Worm (Caenorhabditis elegans): Measurements from ENCODE around the gene C46E10.1.

C46E10.1 gene

ce11 chrII:3684487-3685067, 39.4 kb upstream of the C46E10.1 start:
- TF ChIP-seq fos-1 (tag; optimal IDR thresholded peaks at IDR 0.05) (peak; percentile 44), unc-55 (GFP tag; optimal IDR thresholded peaks at IDR 0.05) (peak; percentile 37), lsy-2 (tag; optimal IDR thresholded peaks at IDR 0.05) (no peak)

- TF ChIP-seq nhr-12 (tag; optimal IDR thresholded peaks at IDR 0.05): no peak
- no peak for TF ChIP-seq ztf-11 (tag; optimal IDR thresholded peaks at IDR 0.05)
- no peak for TF ChIP-seq ztf-1 (GFP tag; conservative IDR thresholded peaks at IDR 0.05)
- no peak for TF ChIP-seq R02D3.7 (tag; optimal IDR thresholded peaks at IDR 0.05)
- no peak for TF ChIP-seq sma-3 (GFP tag; optimal IDR thresholded peaks at IDR 0.05)
- TF ChIP-seq F13H6.1 (tag; optimal IDR thresholded peaks at IDR 0.05): no peak
- no peak for TF ChIP-seq ceh-82 (tag; optimal IDR thresholded peaks at IDR 0.05)
- TF ChIP-seq peb-1 (tag; optimal IDR thresholded peaks at IDR 0.05): no peak
- TF ChIP-seq ztf-4 (tag; optimal IDR thresholded peaks at IDR 0.05): no peak
- TF ChIP-seq crh-2 (tag; optimal IDR thresholded peaks at IDR 0.05): no peak
Measured at ce11 chrII:3688333-3688732, 35.7 kb upstream of the C46E10.1 start, which contains the start of gene ifas-1. TSS of gene ifas-1 (minus strand) at chrII:3688719.

- no peak for TF ChIP-seq peb-1 (tag; optimal IDR thresholded peaks at IDR 0.05)
- no peak for TF ChIP-seq mdl-1 (tag; optimal IDR thresholded peaks at IDR 0.05)
- no peak for TF ChIP-seq nhr-21 (tag; optimal IDR thresholded peaks at IDR 0.05)
- TF ChIP-seq ztf-4 (tag; optimal IDR thresholded peaks at IDR 0.05): no peak
- no peak for TF ChIP-seq zag-1 (tag; optimal IDR thresholded peaks at IDR 0.05)
- no peak for TF ChIP-seq ztf-1 (GFP tag; conservative IDR thresholded peaks at IDR 0.05)
- no peak for TF ChIP-seq fos-1 (tag; optimal IDR thresholded peaks at IDR 0.05)
- TF ChIP-seq R02D3.7 (tag; optimal IDR thresholded peaks at IDR 0.05): no peak
- no peak for TF ChIP-seq ZK546.5 (tag; optimal IDR thresholded peaks at IDR 0.05)
- TF ChIP-seq lin-13 (GFP tag; optimal IDR thresholded peaks at IDR 0.05): no peak
- TF ChIP-seq snpc-4 (tag; optimal IDR thresholded peaks at IDR 0.05): no peak
- TF ChIP-seq lsy-2 (tag; optimal IDR thresholded peaks at IDR 0.05): no peak
Measured at ce11 chrII:3690646-3691045, 33.4 kb upstream of the C46E10.1 start, which contains the start of gene srx-101. TSS of gene srx-101 (minus strand) at chrII:3690746.

- TF ChIP-seq nhr-21 (tag; optimal IDR thresholded peaks at IDR 0.05): no peak
- no peak for TF ChIP-seq lin-39 (tag; optimal IDR thresholded peaks at IDR 0.05)
- no peak for TF ChIP-seq nhr-10 (tag; optimal IDR thresholded peaks at IDR 0.05)
- no peak for TF ChIP-seq ztf-11 (tag; optimal IDR thresholded peaks at IDR 0.05)
- no peak for TF ChIP-seq Y55F3AM.14 (GFP tag; optimal IDR thresholded peaks at IDR 0.05)
- no peak for TF ChIP-seq ceh-82 (tag; optimal IDR thresholded peaks at IDR 0.05)
- TF ChIP-seq sma-9 (GFP tag; optimal IDR thresholded peaks at IDR 0.05): no peak
- TF ChIP-seq sma-9 (tag; optimal IDR thresholded peaks at IDR 0.05): no peak
- no peak for TF ChIP-seq nhr-237 (tag; optimal IDR thresholded peaks at IDR 0.05)
Measured at ce11 chrII:3694664-3695063, 29.4 kb upstream of the C46E10.1 start, which contains the start of gene srx-102. TSS of gene srx-102 (minus strand) at chrII:3694764.

- TF ChIP-seq nhr-12 (tag; optimal IDR thresholded peaks at IDR 0.05) (no peak), nhr-237 (tag; optimal IDR thresholded peaks at IDR 0.05) (no peak), ztf-1 (GFP tag; conservative IDR thresholded peaks at IDR 0.05) (no peak), alr-1 (tag; optimal IDR thresholded peaks at IDR 0.05) (no peak), sma-3 (GFP tag; optimal IDR thresholded peaks at IDR 0.05) (no peak), mab-5 (tag; optimal IDR thresholded peaks at IDR 0.05) (no peak), F13H6.1 (tag; optimal IDR thresholded peaks at IDR 0.05) (no peak), nhr-11 (tag; optimal IDR thresholded peaks at IDR 0.05) (no peak), lin-11 (tag; optimal IDR thresholded peaks at IDR 0.05) (no peak), nhr-21 (tag; optimal IDR thresholded peaks at IDR 0.05) (no peak), skn-1 (tag; optimal IDR thresholded peaks at IDR 0.05) (no peak), R02D3.7 (tag; optimal IDR thresholded peaks at IDR 0.05) (no peak), aly-2 (tag; optimal IDR thresholded peaks at IDR 0.05) (no peak)
Measured at ce11 chrII:3699591-3699990, 24.4 kb upstream of the C46E10.1 start, which contains the start of gene srx-104. TSS of gene srx-104 (minus strand) at chrII:3699691.

- TF ChIP-seq nhr-25 (tag; optimal IDR thresholded peaks at IDR 0.05) (no peak), nhr-21 (tag; optimal IDR thresholded peaks at IDR 0.05) (no peak)
Measured at ce11 chrII:3701305-3701704, 22.7 kb upstream of the C46E10.1 start, which contains the start of gene srx-105. TSS of gene srx-105 (minus strand) at chrII:3701405.

Data from whole organism, L2 larva.